Fruit fly (Drosophila melanogaster) whole organism, embryonic: Measurements from ENCODE around the gene Prat2.

Experiments used
- Atf3 ChIP-seq: fragments of 200-800 bp; sonication (Bioruptor generic); optimal IDR thresholded peaks from 3 replicates; lab custom pipeline; 2016; ENCODE audit warnings: missing biosample characterization, missing genetic modification characterization
- CG11085 ChIP-seq: fragments of 200-800 bp; sonication (Bioruptor generic); IDR thresholded peaks from 2 replicates; pipeline ENCODE4 v1.3.6; 2022; ENCODE audit warnings: missing biosample characterization, missing genetic modification characterization
- CG11247 ChIP-seq: fragments of 200-800 bp; sonication (Bioruptor generic); IDR thresholded peaks from 2 replicates; pipeline ENCODE4 v1.3.6; 2022; ENCODE audit warnings: missing biosample characterization, missing genetic modification characterization
- CG17359 ChIP-seq: fragments of 200-800 bp; sonication (Bioruptor generic); optimal IDR thresholded peaks from 3 replicates; lab custom pipeline; 2018; ENCODE audit warnings: missing biosample characterization, mild to moderate bottlenecking, missing genetic modification characterization, moderate library complexity
- CG1792 ChIP-seq: fragments of 200-800 bp; sonication (Bioruptor generic); optimal IDR thresholded peaks from 2 replicates; lab custom pipeline; 2016; ENCODE audit warnings: missing biosample characterization, missing genetic modification characterization
- CG2202 ChIP-seq: fragments of 200-800 bp; sonication (Bioruptor generic); optimal IDR thresholded peaks from 2 replicates; lab custom pipeline; 2018; ENCODE audit warnings: missing biosample characterization, mild to moderate bottlenecking, missing genetic modification characterization
- CG30431 ChIP-seq: fragments of 200-800 bp; sonication (Bioruptor generic); optimal IDR thresholded peaks from 2 replicates; lab custom pipeline; 2017; ENCODE audit warnings: missing biosample characterization, missing genetic modification characterization
- CG32532 ChIP-seq: fragments of 200-800 bp; sonication (Bioruptor generic); IDR thresholded peaks from 2 replicates; pipeline ENCODE4 v1.3.6; 2022; ENCODE audit warnings: missing biosample characterization, missing genetic modification characterization
- CG32772 ChIP-seq: fragments of 200-800 bp; sonication (Bioruptor generic); IDR thresholded peaks from 2 replicates; pipeline ENCODE4 v1.3.6; 2022; ENCODE audit warnings: missing biosample characterization, missing genetic modification characterization
- CG33213 ChIP-seq: fragments of 200-800 bp; sonication (Bioruptor generic); optimal IDR thresholded peaks from 3 replicates; lab custom pipeline; 2016; ENCODE audit warnings: missing biosample characterization, missing genetic modification characterization
- CG34422 ChIP-seq: fragments of 200-800 bp; sonication (Bioruptor generic); IDR thresholded peaks from 3 replicates; pipeline ENCODE4 v1.3.6; 2022; ENCODE audit warnings: missing biosample characterization, missing genetic modification characterization
- CG3726 ChIP-seq: fragments of 200-800 bp; sonication (Bioruptor generic); IDR thresholded peaks from 3 replicates; pipeline ENCODE4, ENCODE4 v1.3.6; 2022; ENCODE audit warnings: missing biosample characterization, missing genetic modification characterization
- CG42726 ChIP-seq: fragments of 200-800 bp; sonication (Bioruptor generic); IDR thresholded peaks from 2 replicates; pipeline ENCODE4 v1.3.6; 2022; ENCODE audit warnings: missing biosample characterization, missing genetic modification characterization; ENCODE audit not compliant: partially characterized antibody
- CG4282 ChIP-seq: fragments of 200-800 bp; sonication (Bioruptor generic); optimal IDR thresholded peaks from 2 replicates; lab custom pipeline; 2016; ENCODE audit warnings: missing biosample characterization, missing genetic modification characterization
- CG4328 ChIP-seq: fragments of 200-800 bp; sonication (Bioruptor generic); optimal IDR thresholded peaks from 3 replicates; lab custom pipeline; 2017; ENCODE audit warnings: missing biosample characterization, missing genetic modification reagents, missing genetic modification characterization
- CG4424 ChIP-seq: fragments of 200-800 bp; sonication (Bioruptor generic); optimal IDR thresholded peaks from 3 replicates; lab custom pipeline; 2016; ENCODE audit warnings: missing biosample characterization, missing genetic modification characterization
- CG6254 ChIP-seq: fragments of 200-800 bp; sonication (Bioruptor generic); optimal IDR thresholded peaks from 3 replicates; lab custom pipeline; 2017; ENCODE audit warnings: mild to moderate bottlenecking, missing biosample characterization, missing genetic modification reagents, missing genetic modification characterization
- CG6791 ChIP-seq: fragments of 200-800 bp; sonication (Bioruptor generic); IDR thresholded peaks from 3 replicates; pipeline ENCODE4 v1.3.6; 2022; ENCODE audit warnings: missing biosample characterization, missing genetic modification characterization; ENCODE audit not compliant: partially characterized antibody
- CG6854 ChIP-seq: fragments of 200-800 bp; sonication (Bioruptor generic); optimal IDR thresholded peaks from 3 replicates; lab custom pipeline; 2017; ENCODE audit warnings: missing biosample characterization, mild to moderate bottlenecking, missing genetic modification characterization
- CG8281 ChIP-seq: fragments of 200-800 bp; sonication (Bioruptor generic); optimal IDR thresholded peaks from 2 replicates; lab custom pipeline; 2018; ENCODE audit warnings: missing biosample characterization, mild to moderate bottlenecking, missing genetic modification characterization, moderate library complexity
- CG8765 ChIP-seq: fragments of 200-800 bp; sonication (Bioruptor generic); IDR thresholded peaks from 2 replicates; pipeline ENCODE4 v1.3.6; 2022; ENCODE audit warnings: missing biosample characterization, missing genetic modification characterization
- CG8924 ChIP-seq: fragments of 200-800 bp; optimal IDR thresholded peaks from 3 replicates; lab custom pipeline; 2019; ENCODE audit warnings: missing biosample characterization, mild to moderate bottlenecking, missing genetic modification characterization, moderate library complexity
- D ChIP-seq, 2 experiments: fragments of 200-800 bp in 1 of 2; fragments of >200 bp in 1 of 2; sonication (Bioruptor generic) in 1 of 2; optimal IDR thresholded peaks; 2 replicates in 1 of 2; 3 replicates in 1 of 2; lab custom pipeline; 2017; ENCODE audit warnings: mild to moderate bottlenecking in 1 of 2, missing biosample characterization in 1 of 2, missing genetic modification characterization in 1 of 2, missing genetic modification reagents in 1 of 2
- Dip2 ChIP-seq: fragments of 200-800 bp; sonication (Bioruptor generic); IDR thresholded peaks from 2 replicates; pipeline ENCODE4 v1.3.6; 2022; ENCODE audit warnings: missing biosample characterization, missing genetic modification characterization
- Dp ChIP-seq: fragments of 200-800 bp; sonication (Bioruptor generic); optimal IDR thresholded peaks from 2 replicates; lab custom pipeline; 2018; ENCODE audit warnings: missing biosample characterization, mild to moderate bottlenecking, missing genetic modification characterization, moderate library complexity
- Dref ChIP-seq: fragments of 200-800 bp; sonication (Bioruptor generic); IDR thresholded peaks from 2 replicates; pipeline ENCODE4 v1.3.6; 2022; ENCODE audit warnings: missing biosample characterization, missing genetic modification characterization
- E2f2 ChIP-seq: fragments of 200-800 bp; sonication (Bioruptor generic); IDR thresholded peaks from 2 replicates; pipeline ENCODE4 v1.3.6; 2022; ENCODE audit warnings: missing biosample characterization, missing genetic modification characterization
- HmgD ChIP-seq: fragments of 200-800 bp; sonication (Bioruptor generic); optimal IDR thresholded peaks from 3 replicates; lab custom pipeline; 2016; ENCODE audit warnings: missing biosample characterization, missing genetic modification characterization
- Hsf ChIP-seq: fragments of 200-800 bp; sonication (Bioruptor generic); optimal IDR thresholded peaks from 3 replicates; lab custom pipeline; 2016; ENCODE audit warnings: missing biosample characterization, missing genetic modification characterization
- Jarid2 ChIP-seq: fragments of 200-800 bp; sonication (Bioruptor generic); optimal IDR thresholded peaks from 3 replicates; lab custom pipeline; 2017; ENCODE audit warnings: mild to moderate bottlenecking, missing biosample characterization, missing genetic modification reagents, missing genetic modification characterization
- Lhr ChIP-seq: fragments of 200-800 bp; sonication (Bioruptor generic); optimal IDR thresholded peaks from 3 replicates; lab custom pipeline; 2017; ENCODE audit warnings: mild to moderate bottlenecking, missing biosample characterization, missing genetic modification reagents, missing genetic modification characterization
- Neu2 ChIP-seq: fragments of 200-800 bp; sonication (Bioruptor generic); optimal IDR thresholded peaks from 3 replicates; lab custom pipeline; 2016; ENCODE audit warnings: missing biosample characterization, missing genetic modification characterization, borderline replicate concordance
- Oli ChIP-seq: fragments of 200-800 bp; sonication (Bioruptor generic); optimal IDR thresholded peaks from 2 replicates; lab custom pipeline; 2018; ENCODE audit warnings: missing biosample characterization, mild to moderate bottlenecking, missing genetic modification characterization, moderate library complexity
- Stat92E ChIP-seq, 3 experiments: fragments of >200 bp in 2 of 3; fragments of 200-800 bp in 1 of 3; sonication (Bioruptor generic) in 1 of 3; optimal IDR thresholded peaks; 2 replicates each; lab custom pipeline; 2017 to 2019; ENCODE audit warnings: missing biosample characterization in 3 of 3, missing genetic modification characterization in 3 of 3, mild to moderate bottlenecking in 1 of 3, moderate library complexity in 1 of 3
- Usf ChIP-seq: fragments of 200-800 bp; sonication (Bioruptor generic); optimal IDR thresholded peaks from 2 replicates; lab custom pipeline; 2017; ENCODE audit warnings: missing genotype, missing biosample characterization, missing genetic modification characterization
- Xrp1 ChIP-seq: fragments of 200-800 bp; sonication (Bioruptor generic); IDR thresholded peaks from 2 replicates; pipeline ENCODE4 v1.3.6; 2022; ENCODE audit warnings: missing biosample characterization, missing genetic modification characterization
- ap ChIP-seq: fragments of 200-800 bp; sonication (Bioruptor generic); IDR thresholded peaks from 2 replicates; pipeline ENCODE4 v1.3.6; 2022; ENCODE audit warnings: missing biosample characterization, missing genetic modification characterization
- btn ChIP-seq: fragments of 200-800 bp; sonication (Bioruptor generic); optimal IDR thresholded peaks from 2 replicates; lab custom pipeline; 2016; ENCODE audit warnings: missing biosample characterization, missing genetic modification characterization
- chif ChIP-seq, 2 experiments: fragments of 200-800 bp; sonication (Bioruptor generic); optimal IDR thresholded peaks; 3 replicates each; lab custom pipeline; 2016; ENCODE audit warnings: missing biosample characterization in 2 of 2, missing genetic modification characterization in 2 of 2
- dysf ChIP-seq: fragments of 200-800 bp; sonication (Bioruptor generic); IDR thresholded peaks from 3 replicates; pipeline ENCODE4 v1.3.6; 2022; ENCODE audit warnings: missing biosample characterization, missing genetic modification characterization
- ftz-f1 ChIP-seq: fragments of 200-800 bp; sonication (Bioruptor generic); optimal IDR thresholded peaks from 2 replicates; lab custom pipeline; 2016; ENCODE audit warnings: missing biosample characterization, missing genetic modification characterization
- gsb-n ChIP-seq: fragments of 200-800 bp; sonication (Bioruptor generic); optimal IDR thresholded peaks from 3 replicates; lab custom pipeline; 2018; ENCODE audit warnings: missing biosample characterization, mild to moderate bottlenecking, missing genetic modification characterization
- gt ChIP-seq: fragments of 200-800 bp; sonication (Bioruptor generic); IDR thresholded peaks from 2 replicates; pipeline ENCODE4 v1.3.6; 2022; ENCODE audit warnings: missing biosample characterization, missing genetic modification characterization
- kay ChIP-seq: fragments of 200-800 bp; sonication (Bioruptor generic); optimal IDR thresholded peaks from 2 replicates; lab custom pipeline; 2016; ENCODE audit warnings: missing biosample characterization, missing genetic modification characterization
- nau ChIP-seq: fragments of 200-800 bp; sonication (Bioruptor generic); optimal IDR thresholded peaks from 3 replicates; lab custom pipeline; 2017; ENCODE audit warnings: missing biosample characterization, mild to moderate bottlenecking, missing genetic modification characterization, missing genetic modification reagents
- otp ChIP-seq: fragments of 200-800 bp; sonication (Bioruptor generic); IDR thresholded peaks from 3 replicates; pipeline ENCODE4, ENCODE4 v1.3.6; 2022; ENCODE audit warnings: missing biosample characterization, missing genetic modification characterization
- pho ChIP-seq: fragments of 200-800 bp; sonication (Bioruptor generic); optimal IDR thresholded peaks from 2 replicates; lab custom pipeline; 2016; ENCODE audit warnings: missing biosample characterization, missing genetic modification characterization
- phol ChIP-seq: fragments of 200-800 bp; sonication (Bioruptor generic); optimal IDR thresholded peaks from 3 replicates; lab custom pipeline; 2018; ENCODE audit warnings: missing biosample characterization, mild to moderate bottlenecking, missing genetic modification characterization, moderate library complexity
- stwl ChIP-seq: fragments of 200-800 bp; sonication (Bioruptor generic); optimal IDR thresholded peaks from 3 replicates; lab custom pipeline; 2018; ENCODE audit warnings: missing biosample characterization, mild to moderate bottlenecking, missing genetic modification characterization, moderate library complexity
- tin ChIP-seq: fragments of 200-800 bp; sonication (Bioruptor generic); optimal IDR thresholded peaks from 3 replicates; lab custom pipeline; 2016; ENCODE audit warnings: missing biosample characterization, missing genetic modification characterization
- ttk ChIP-seq: fragments of 200-800 bp; sonication (Bioruptor generic); IDR thresholded peaks from 2 replicates; pipeline ENCODE4 v2.1.2; 2022; ENCODE audit warnings: missing biosample characterization, missing genetic modification characterization

The Prat2 gene

dm6 chr3L:6903985-6904384 is 10.7 kb downstream of the Prat2 start (continued):
- TF ChIP-seq CG8281 (tag; lab: Kevin White, UChicago) (no peak), kay (no peak), Atf3 (GFP tag; lab: Kevin White, UChicago) (no peak), CG34422 (GFP tag; lab: Robert Waterston, UW) (peak; percentile 73; the same call in 1 of the 3 replicates), phol (peak; percentile 92), Hsf (GFP tag; lab: Kevin White, UChicago) (no peak), stwl (peak; percentile 25), nau (peak; percentile 76), ftz-f1 (peak; percentile 70), CG11247 (GFP tag; lab: Robert Waterston, UW) (no peak; the same call in 1 of the 2 replicates), btn (GFP tag; lab: Kevin White, UChicago) (peak; percentile 10), ttk (GFP tag; lab: Robert Waterston, UW) (no peak), gt (GFP tag; lab: Robert Waterston, UW) (no peak), ap (GFP tag; lab: Robert Waterston, UW) (no peak; the same call in 1 of the 2 replicates), CG32772 (GFP tag; lab: Robert Waterston, UW) (no peak), CG4424 (GFP tag; lab: Kevin White, UChicago) (no peak), Dp (GFP tag; lab: Kevin White, UChicago) (no peak), CG11085 (no peak), CG3726 (GFP tag; lab: Robert Waterston, UW) (no peak), dysf (GFP tag; lab: Robert Waterston, UW) (peak; percentile 45; the same call in 2 of the 3 replicates), tin (GFP tag; lab: Kevin White, UChicago) (no peak), CG6254 (GFP tag; lab: Kevin White, UChicago) (peak; percentile 14), CG30431 (GFP tag; lab: Kevin White, UChicago) (no peak), pho (GFP tag; lab: Kevin White, UChicago) (no peak), HmgD (peak; percentile 65), CG4282 (no peak), CG8924 (no peak), Oli (tag; lab: Kevin White, UChicago) (no peak), Lhr (GFP tag; lab: Kevin White, UChicago) (no peak), CG42726 (GFP tag; lab: Robert Waterston, UW) (peak; percentile 69), CG17359 (tag; lab: Kevin White, UChicago) (no peak), CG6854 (GFP tag; lab: Kevin White, UChicago) (no peak), CG2202 (no peak), Usf (GFP tag; lab: Kevin White, UChicago) (no peak), E2f2 (GFP tag; lab: Robert Waterston, UW) (peak; percentile 56), Xrp1 (GFP tag; lab: Robert Waterston, UW) (no peak), Stat92E (GFP tag; optimal IDR thresholded peaks at IDR 0.05; lab: Kevin White, UChicago) (no peak), Dip2 (no peak), CG1792 (GFP tag; lab: Kevin White, UChicago) (no peak), CG6791 (GFP tag; lab: Robert Waterston, UW) (peak; percentile 55; the same call in 1 of the 3 replicates), CG4328 (GFP tag; lab: Kevin White, UChicago) (no peak), CG32532 (GFP tag; lab: Robert Waterston, UW) (peak; percentile 81; the same call in 1 of the 2 replicates), Neu2 (GFP tag; lab: Kevin White, UChicago) (no peak), CG8765 (no peak), D (optimal IDR thresholded peaks at IDR 0.05; lab: Kevin White, UChicago) (peak; percentile 56), D (GFP tag; optimal IDR thresholded peaks at IDR 0.05; lab: Kevin White, UChicago) (no peak), Dref (GFP tag; lab: Robert Waterston, UW) (no peak), chif (GFP tag; optimal IDR thresholded peaks at IDR 0.05; lab: Kevin White, UChicago) (peak in 1 of 2 experiments; percentile 45), gsb-n (tag; lab: Kevin White, UChicago) (no peak), CG33213 (GFP tag; lab: Kevin White, UChicago) (peak; percentile 1), Jarid2 (GFP tag; lab: Kevin White, UChicago) (peak; percentile 87), otp (GFP tag; lab: Robert Waterston, UW) (peak; percentile 52; the same call in 1 of the 3 replicates)
